Worm (Caenorhabditis elegans): ENCODE results near the gene fbxb-87.

DNA sequence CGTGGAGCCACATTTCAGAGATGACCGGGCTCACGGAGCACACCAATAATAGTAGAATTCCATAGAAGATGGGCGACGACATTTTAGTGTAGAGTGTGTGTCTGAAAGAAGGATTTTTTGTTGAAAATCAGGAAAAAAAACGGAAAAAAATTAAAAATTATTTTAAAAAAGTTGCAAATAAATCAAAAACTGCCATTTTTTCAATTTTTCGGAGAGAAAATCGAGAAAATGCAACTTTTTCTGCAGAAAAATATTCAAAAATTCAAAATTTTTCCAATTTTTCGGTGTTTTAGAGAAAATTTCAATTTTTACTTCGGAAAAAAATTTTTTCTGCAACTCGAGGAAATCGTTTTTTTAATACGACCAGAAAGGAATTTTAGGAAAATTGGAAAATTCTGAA is 14.2 kb upstream of the fbxb-87 start, which contains the start of gene C44B9.3:
- TF ChIP-seq lin-39 (tag; optimal IDR thresholded peaks at IDR 0.05) (no peak), egl-27 (tag; optimal IDR thresholded peaks at IDR 0.05) (no peak), ZK546.5 (tag; optimal IDR thresholded peaks at IDR 0.05) (no peak), duxl-1 (tag; optimal IDR thresholded peaks at IDR 0.05; ENCODE audit: poor library complexity) (no peak), lir-3 (tag; optimal IDR thresholded peaks at IDR 0.05) (no peak)
